Fruit fly (Drosophila melanogaster) Kc167 (cell line): Measurements from ENCODE around the gene CG14431.

ENCODE experiments used
- Myc ChIP-seq: fragments of >200 bp; optimal IDR thresholded peaks from 2 replicates; lab custom pipeline; 2017; ENCODE audit warnings: missing external identifiers
- Sin3A ChIP-seq: fragments of >200 bp; optimal IDR thresholded peaks from 2 replicates; lab custom pipeline; 2018; ENCODE audit warnings: missing external identifiers
- h ChIP-seq: fragments of >200 bp; optimal IDR thresholded peaks from 3 replicates; lab custom pipeline; 2018; ENCODE audit warnings: missing external identifiers
- insv ChIP-seq: fragments of >200 bp; optimal IDR thresholded peaks from 3 replicates; lab custom pipeline; 2018; ENCODE audit warnings: missing external identifiers
- psq ChIP-seq: fragments of >200 bp; optimal IDR thresholded peaks from 2 replicates; lab custom pipeline; 2017; ENCODE audit warnings: missing external identifiers
- ttk ChIP-seq: sonication (Bioruptor generic); optimal IDR thresholded peaks from 2 replicates; lab custom pipeline; 2017; ENCODE audit warnings: missing external identifiers

dm6 chrX:6871746-6872145 is 36.3 kb upstream of the CG14431 start:
- TF ChIP-seq psq (lab: Kevin White, UChicago) (no peak), Sin3A (no peak), h (no peak), ttk (no peak), insv (lab: Kevin White, UChicago) (no peak), Myc (lab: Kevin White, UChicago) (no peak)
